Fruit fly (Drosophila melanogaster): ENCODE data around the gene CG15357.

The CG15357 gene

dm6 chr2L:1987434-1988191 is 42.1 kb upstream of the CG15357 start, which contains the start of gene Got2 (continued):
- TF ChIP-seq zen2 (GFP tag; IDR thresholded peaks at IDR 0.05; ENCODE audit: partially characterized antibody) (peak; percentile 75), ttk (GFP tag; IDR thresholded peaks at IDR 0.05) (no peak), MBD-R2 (GFP tag; IDR thresholded peaks at IDR 0.05) (no peak), amos (GFP tag; IDR thresholded peaks at IDR 0.05; ENCODE audit: partially characterized antibody) (peak; percentile 87), CG1647 (GFP tag; optimal IDR thresholded peaks at IDR 0.05) (no peak), CG17385 (GFP tag; optimal IDR thresholded peaks at IDR 0.05) (peak; percentile 21), klu (GFP tag; IDR thresholded peaks at IDR 0.05) (no peak), Atf-2 (GFP tag; optimal IDR thresholded peaks at IDR 0.05) (no peak), CG11085 (GFP tag; IDR thresholded peaks at IDR 0.05) (no peak), Nf-YC (tag; optimal IDR thresholded peaks at IDR 0.05) (no peak), CG11560 (tag; IDR thresholded peaks at IDR 0.05) (no peak), CG43689 (GFP tag; IDR thresholded peaks at IDR 0.05) (no peak), cg (GFP tag; optimal IDR thresholded peaks at IDR 0.05) (no peak), CG30431 (GFP tag; optimal IDR thresholded peaks at IDR 0.05) (no peak), Elba2 (GFP tag; optimal IDR thresholded peaks at IDR 0.05) (no peak), CG17568 (GFP tag; optimal IDR thresholded peaks at IDR 0.05) (no peak), Drgx (GFP tag; IDR thresholded peaks at IDR 0.05) (peak; percentile 36; the same call in 1 of the 2 replicates), Dbx (GFP tag; IDR thresholded peaks at IDR 0.05) (0 out of 3 replicates have a peak, but pooled peaks have one; percentile 29), nau (GFP tag; optimal IDR thresholded peaks at IDR 0.05) (no peak), CG15269 (tag; optimal IDR thresholded peaks at IDR 0.05) (peak; percentile 29), CG34376 (GFP tag; optimal IDR thresholded peaks at IDR 0.05) (no peak), Spps (tag; optimal IDR thresholded peaks at IDR 0.05) (no peak), CkIIα-i1 (GFP tag; IDR thresholded peaks at IDR 0.05) (no peak), slbo (GFP tag; IDR thresholded peaks at IDR 0.05) (peak; percentile 57), CG7271 (tag; optimal IDR thresholded peaks at IDR 0.05) (no peak), pan (optimal IDR thresholded peaks at IDR 0.05) (no peak), pan (GFP tag; optimal IDR thresholded peaks at IDR 0.05 in 1 of 2, IDR thresholded peaks at IDR 0.05 in 1 of 2) (no peak), da (GFP tag; optimal IDR thresholded peaks at IDR 0.05) (no peak), CG17361 (GFP tag; IDR thresholded peaks at IDR 0.05) (no peak), CG6683 (GFP tag; optimal IDR thresholded peaks at IDR 0.05) (no peak), Stat92E (GFP tag; optimal IDR thresholded peaks at IDR 0.05) (no peak), ERR (GFP tag; optimal IDR thresholded peaks at IDR 0.05) (peak; percentile 92), CG14965 (GFP tag; optimal IDR thresholded peaks at IDR 0.05; ENCODE audit: borderline replicate concordance) (no peak), CG17912 (GFP tag; optimal IDR thresholded peaks at IDR 0.05) (no peak), mam (GFP tag; optimal IDR thresholded peaks at IDR 0.05) (no peak), bigmax (GFP tag; optimal IDR thresholded peaks at IDR 0.05) (no peak), Sry-δ (GFP tag; optimal IDR thresholded peaks at IDR 0.05) (peak; percentile 11), CG6254 (GFP tag; optimal IDR thresholded peaks at IDR 0.05) (no peak), Dip3 (GFP tag; optimal IDR thresholded peaks at IDR 0.05) (no peak), pita (GFP tag; optimal IDR thresholded peaks at IDR 0.05) (no peak), grau (tag; optimal IDR thresholded peaks at IDR 0.05) (no peak), CG1602 (GFP tag; optimal IDR thresholded peaks at IDR 0.05) (no peak), Dip2 (GFP tag; IDR thresholded peaks at IDR 0.05) (no peak), CG8944 (GFP tag; optimal IDR thresholded peaks at IDR 0.05) (no peak), CG12769 (tag; optimal IDR thresholded peaks at IDR 0.05) (peak; percentile 15), CG16815 (GFP tag; optimal IDR thresholded peaks at IDR 0.05) (peak; percentile 7), D (optimal IDR thresholded peaks at IDR 0.05) (no peak), D (GFP tag; optimal IDR thresholded peaks at IDR 0.05) (no peak), Pdp1 (GFP tag; optimal IDR thresholded peaks at IDR 0.05) (no peak), pzg (GFP tag; optimal IDR thresholded peaks at IDR 0.05) (peak; percentile 34)
